Worm (Caenorhabditis elegans): ENCODE results near the gene kat-1.

- TF ChIP-seq hlh-11 (tag; optimal IDR thresholded peaks at IDR 0.05) = no peak
- TF ChIP-seq nhr-76 (tag; optimal IDR thresholded peaks at IDR 0.05) = no peak
- no peak for TF ChIP-seq skn-1 (tag; optimal IDR thresholded peaks at IDR 0.05)
- TF ChIP-seq T20F7.1 (GFP tag; optimal IDR thresholded peaks at IDR 0.05) = no peak
- no peak for TF ChIP-seq daf-19 (GFP tag; conservative IDR thresholded peaks at IDR 0.05)
- TF ChIP-seq mxl-3 (GFP tag; optimal IDR thresholded peaks at IDR 0.05) = no peak
Measured at ce11 chrII:7037659-7038342, 35.8 kb upstream of the kat-1 start, which contains the start of gene cin-4.
